Worm (Caenorhabditis elegans) whole organism, early embryonic: ENCODE results near the gene B0545.4.
"Not testable (repeated sequence)": the region's sequence is repeated elsewhere in the genome, so short reads cannot be mapped to it uniquely, and the experiment has no call there.

Source experiments
- B0310.2 ChIP-seq: sonication (generic microtip); optimal IDR thresholded peaks from 2 replicates; lab custom pipeline; 2016; ENCODE audit warnings: mild to moderate bottlenecking, missing genetic modification characterization, missing compliant biosample characterization
- F13C5.2 ChIP-seq: sonication (generic microtip); optimal IDR thresholded peaks from 2 replicates; lab custom pipeline; 2017; ENCODE audit warnings: mild to moderate bottlenecking, missing genetic modification characterization, inconsistent platforms, missing compliant biosample characterization
- aly-1 ChIP-seq: sonication (generic microtip); optimal IDR thresholded peaks from 2 replicates; lab custom pipeline; 2016; ENCODE audit warnings: missing genetic modification characterization, missing compliant biosample characterization
- ama-1 ChIP-seq: fragments of 150-350 bp; optimal IDR thresholded peaks from 2 replicates; lab custom pipeline; 2014
- ceh-13 ChIP-seq: fragments of 200-800 bp; sonication (Bioruptor generic); optimal IDR thresholded peaks from 2 replicates; lab custom pipeline; 2018; ENCODE audit warnings: mild to moderate bottlenecking, missing genetic modification characterization, missing compliant biosample characterization
- ceh-36 ChIP-seq: sonication (generic microtip); optimal IDR thresholded peaks from 2 replicates; lab custom pipeline; 2016; ENCODE audit warnings: missing genetic modification characterization, inconsistent platforms, missing compliant biosample characterization
- ets-7 ChIP-seq: sonication (generic microtip); optimal IDR thresholded peaks from 2 replicates; lab custom pipeline; 2016; ENCODE audit warnings: missing genotype, missing genetic modification characterization, missing compliant biosample characterization
- flt-1 ChIP-seq: fragments of 200-800 bp; sonication (Bioruptor generic); IDR thresholded peaks from 2 replicates; pipeline ENCODE4 v1.3.6; 2022; ENCODE audit warnings: missing genetic modification characterization, missing compliant biosample characterization
- hmbx-1 ChIP-seq: sonication (generic microtip); optimal IDR thresholded peaks from 2 replicates; lab custom pipeline; 2016; ENCODE audit warnings: mild to moderate bottlenecking, missing genetic modification characterization, missing compliant biosample characterization
- hmg-4 ChIP-seq: fragments of 200-800 bp; sonication (Bioruptor generic); optimal IDR thresholded peaks from 2 replicates; lab custom pipeline; 2018; ENCODE audit warnings: mild to moderate bottlenecking, missing genetic modification characterization, missing compliant biosample characterization
- hnd-1 ChIP-seq: sonication (generic microtip); optimal IDR thresholded peaks from 2 replicates; lab custom pipeline; 2016; ENCODE audit warnings: missing genetic modification characterization, missing compliant biosample characterization
- pes-1 ChIP-seq: fragments of 200-800 bp; sonication (Bioruptor generic); IDR thresholded peaks from 2 replicates; pipeline ENCODE4 v1.3.6; 2022; ENCODE audit warnings: missing genetic modification reagents, missing genetic modification characterization, missing compliant biosample characterization
- scrt-1 ChIP-seq: fragments of 200-800 bp; sonication (Bioruptor generic); IDR thresholded peaks from 2 replicates; pipeline ENCODE4 v1.3.6; 2022; ENCODE audit warnings: missing genetic modification characterization, missing compliant biosample characterization
- sea-1 ChIP-seq: fragments of 200-800 bp; sonication (Bioruptor generic); conservative IDR thresholded peaks from 2 replicates; pipeline ENCODE4 v1.3.6; 2022; ENCODE audit warnings: missing genetic modification characterization, missing compliant biosample characterization
- tbx-11 ChIP-seq: fragments of 200-800 bp; sonication (Bioruptor generic); IDR thresholded peaks from 2 replicates; pipeline ENCODE4 v1.3.6; 2022; ENCODE audit warnings: missing genetic modification characterization, missing compliant biosample characterization
- tbx-37 ChIP-seq: fragments of 200-800 bp; sonication (Bioruptor generic); conservative IDR thresholded peaks from 2 replicates; pipeline ENCODE4 v1.3.6; 2022; ENCODE audit warnings: missing genetic modification reagents, missing genetic modification characterization, missing compliant biosample characterization
- tra-4 ChIP-seq: sonication (generic microtip); optimal IDR thresholded peaks from 2 replicates; lab custom pipeline; 2017; ENCODE audit warnings: missing genetic modification characterization, missing compliant biosample characterization

B0545.4 gene

ce11 chrIV:79205-79604, 30.0 kb downstream of the B0545.4 start, which contains the start of gene T05C7.9:
Gene T05C7.9, plus strand, starts transcription at chrIV:79276.
- no peak for TF ChIP-seq flt-1 (GFP tag; lab: Robert Waterston, UW)
- TF ChIP-seq ama-1 (lab: Kevin White, UChicago): no peak
- TF ChIP-seq hnd-1 (tag; lab: Kevin White, UChicago): no peak
- TF ChIP-seq F13C5.2 (tag; lab: Kevin White, UChicago): no peak
- TF ChIP-seq ets-7 (tag; lab: Kevin White, UChicago): no peak
- TF ChIP-seq ceh-36: no peak
- TF ChIP-seq tra-4 (tag; lab: Kevin White, UChicago): no peak
- TF ChIP-seq tbx-11 (GFP tag; lab: Robert Waterston, UW): no peak
- TF ChIP-seq hmbx-1 (tag; lab: Kevin White, UChicago): no peak
- TF ChIP-seq pes-1 (GFP tag; lab: Robert Waterston, UW): no peak
- no peak for TF ChIP-seq ceh-13 (GFP tag; lab: Kevin White, UChicago)
- no peak for TF ChIP-seq scrt-1 (GFP tag; lab: Robert Waterston, UW)
- no peak for TF ChIP-seq aly-1
- TF ChIP-seq sea-1 (GFP tag; lab: Robert Waterston, UW): no peak
- TF ChIP-seq tbx-37: no peak

DNA sequence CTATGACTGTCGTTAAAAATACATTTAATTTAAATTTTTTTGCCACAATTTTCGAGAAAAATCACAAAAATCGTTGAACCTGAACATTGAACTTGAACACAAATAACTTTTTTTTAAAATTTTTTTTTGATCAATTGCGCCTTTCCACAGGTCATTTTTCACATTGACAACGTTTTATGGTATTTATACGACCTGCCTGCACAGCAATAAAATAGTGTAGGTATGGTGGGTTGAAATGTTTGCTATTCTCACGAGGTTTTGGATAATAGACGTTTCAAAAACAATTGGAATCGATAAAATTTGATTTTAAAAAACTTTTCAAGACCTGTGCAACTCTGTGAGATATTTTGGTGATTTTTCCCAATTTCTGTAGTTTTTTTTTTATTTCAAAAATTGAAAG, 31.0 kb downstream of the B0545.4 start:
- no peak for TF ChIP-seq hnd-1 (tag; lab: Kevin White, UChicago)
- no peak for TF ChIP-seq tbx-11 (GFP tag; lab: Robert Waterston, UW)

- TF ChIP-seq ama-1 (lab: Kevin White, UChicago) (no peak), aly-1 (no peak), pes-1 (GFP tag; lab: Robert Waterston, UW) (no peak), hmg-4 (GFP tag; lab: Kevin White, UChicago) (no peak)
These were observed 31.8 kb downstream of the B0545.4 start for ce11 chrIV:77421-77820.

DNA sequence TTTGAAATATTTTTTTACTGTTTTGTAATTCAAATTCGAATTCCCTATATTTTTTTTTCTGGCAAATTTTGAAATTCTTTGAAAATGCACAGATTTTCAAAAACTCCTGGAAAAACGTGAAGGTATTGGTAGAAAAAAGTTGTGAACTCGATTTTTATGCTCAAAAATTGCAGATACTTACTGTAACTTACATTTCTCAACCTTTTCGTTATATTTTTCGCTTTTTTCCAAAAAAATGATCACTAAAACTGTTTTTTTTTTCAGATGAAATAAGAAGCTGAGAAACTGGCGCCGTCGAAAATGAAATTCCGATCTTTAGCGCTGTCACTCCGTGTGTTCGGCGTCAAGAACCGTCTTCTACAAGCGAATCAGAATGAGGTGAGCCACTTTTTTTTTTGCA, 33.1 kb downstream of the B0545.4 start, which contains the start of gene T05C7.8:
Gene T05C7.8 (plus strand): TSS at position 301 of the 400 bp plus-strand sequence.
- TF ChIP-seq ama-1 (lab: Kevin White, UChicago) (no peak), hmg-4 (GFP tag; lab: Kevin White, UChicago) (no peak), F13C5.2 (tag; lab: Kevin White, UChicago) (no peak)

- TF ChIP-seq F13C5.2 (tag; lab: Kevin White, UChicago) (no peak), sea-1 (GFP tag; lab: Robert Waterston, UW) (no peak), ama-1 (lab: Kevin White, UChicago) (no peak), hmg-4 (GFP tag; lab: Kevin White, UChicago) (no peak), tra-4 (tag; lab: Kevin White, UChicago) (no peak), pes-1 (GFP tag; lab: Robert Waterston, UW) (no peak), B0310.2 (tag; lab: Kevin White, UChicago) (no peak), tbx-37 (no peak), ceh-36 (no peak), ets-7 (tag; lab: Kevin White, UChicago) (no peak), hnd-1 (tag; lab: Kevin White, UChicago) (no peak), hmbx-1 (tag; lab: Kevin White, UChicago) (no peak), scrt-1 (GFP tag; lab: Robert Waterston, UW) (no peak)
These were observed 36.0 kb downstream of the B0545.4 start for ce11 chrIV:73175-73574.

ce11 chrIV:71266-71665, 37.9 kb downstream of the B0545.4 start:
- TF ChIP-seq F13C5.2 (tag; lab: Kevin White, UChicago) (no peak), sea-1 (GFP tag; lab: Robert Waterston, UW) (no peak), aly-1 (no peak), ets-7 (tag; lab: Kevin White, UChicago) (no peak), tra-4 (tag; lab: Kevin White, UChicago) (no peak), ceh-13 (GFP tag; lab: Kevin White, UChicago) (no peak), ceh-36 (no peak), pes-1 (GFP tag; lab: Robert Waterston, UW) (no peak), ama-1 (lab: Kevin White, UChicago) (no peak), tbx-11 (GFP tag; lab: Robert Waterston, UW) (no peak)

DNA sequence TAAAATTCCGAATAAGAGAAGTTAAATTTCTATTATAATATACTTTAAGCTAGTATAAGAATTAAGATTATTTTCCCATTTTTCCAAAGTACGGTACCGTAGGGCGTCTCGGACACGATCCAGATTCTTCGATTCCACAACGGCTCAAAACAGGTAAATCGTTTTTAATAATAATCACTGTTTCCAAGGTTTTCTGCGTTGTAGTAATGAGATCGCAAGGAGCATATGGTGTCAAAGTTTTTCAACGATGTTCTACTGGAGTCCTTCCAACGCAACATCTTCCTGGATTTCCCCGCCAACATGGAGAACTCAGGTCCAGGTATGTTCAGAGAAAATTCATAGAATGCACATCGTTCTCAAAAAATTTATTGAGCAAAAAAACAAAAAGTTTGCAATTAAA, 47.8 kb downstream of the B0545.4 start, which contains the start of gene T05C7.7:
Gene T05C7.7 (plus strand): TSS at position 301 of the 400 bp plus-strand sequence.
- not testable (repeated sequence) for TF ChIP-seq B0310.2 (tag; lab: Kevin White, UChicago); ceh-36; tra-4 (tag; lab: Kevin White, UChicago)
